Worm (Caenorhabditis elegans): ENCODE data around the gene C34D10.1.

DNA sequence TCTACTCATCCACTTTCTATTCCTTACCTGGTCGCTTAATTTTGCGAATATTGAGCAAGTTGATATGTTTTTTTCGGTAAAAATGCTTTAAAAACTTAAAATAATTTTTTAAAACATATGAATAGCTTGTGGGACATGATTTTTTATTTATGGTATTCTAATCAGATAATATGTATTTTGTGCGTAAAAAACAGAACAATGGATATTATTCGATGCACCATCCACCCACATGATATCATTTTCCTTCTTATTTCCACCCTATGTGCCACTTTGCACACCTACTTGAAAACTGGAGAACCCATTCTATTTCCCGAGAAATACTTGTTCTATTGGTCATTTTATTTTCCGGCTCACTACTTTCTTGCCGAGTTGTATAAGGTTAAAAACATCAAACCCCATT lies 38.0 kb downstream of the C34D10.1 start, which contains the start of gene C18A11.2:
- TF ChIP-seq dao-5 (tag; optimal IDR thresholded peaks at IDR 0.05): no peak
- no peak for TF ChIP-seq him-1 (tag; optimal IDR thresholded peaks at IDR 0.05)
- no peak for TF ChIP-seq W03F9.2 (tag; optimal IDR thresholded peaks at IDR 0.05)
